Worm (Caenorhabditis elegans) whole organism, L4 larva: ENCODE results near the gene mrps-10.
A peak's percentile ranks its signal among the peaks of the same experiment; 100 is the strongest.

Source experiments
- D1046.2 ChIP-seq: fragments of 200-800 bp; sonication (Bioruptor generic); IDR thresholded peaks from 2 replicates; pipeline ENCODE4 v1.3.6; 2022; ENCODE audit warnings: missing genetic modification characterization, missing compliant biosample characterization
- F26F4.8 ChIP-seq: fragments of 200-800 bp; sonication (Bioruptor generic); conservative IDR thresholded peaks from 2 replicates; pipeline ENCODE4 v1.3.6; 2022; ENCODE audit warnings: missing genetic modification characterization, missing compliant biosample characterization
- T26A8.4 ChIP-seq: fragments of 200-800 bp; sonication (Bioruptor generic); IDR thresholded peaks from 2 replicates; pipeline ENCODE4 v1.3.6; 2022; ENCODE audit warnings: missing genetic modification characterization, missing compliant biosample characterization
- Y5F2A.4 ChIP-seq: fragments of 200-800 bp; sonication (Bioruptor generic); optimal IDR thresholded peaks from 2 replicates; lab custom pipeline; 2018; ENCODE audit warnings: mild to moderate bottlenecking, missing genetic modification characterization, missing compliant biosample characterization
- ZK337.2 ChIP-seq: fragments of 200-800 bp; sonication (Bioruptor generic); IDR thresholded peaks from 2 replicates; pipeline ENCODE4 v1.3.6; 2022; ENCODE audit warnings: missing genetic modification reagents, missing genetic modification characterization, missing compliant biosample characterization
- ama-1 ChIP-seq: fragments of 150-350 bp; optimal IDR thresholded peaks from 2 replicates; lab custom pipeline; 2014; ENCODE audit warnings: inconsistent platforms, mixed read lengths
- ceh-28 ChIP-seq: fragments of 150-350 bp; optimal IDR thresholded peaks from 2 replicates; lab custom pipeline; 2014; ENCODE audit warnings: missing biosample characterization, missing genetic modification reagents, missing genetic modification characterization
- ceh-62 ChIP-seq: sonication (generic microtip); optimal IDR thresholded peaks from 2 replicates; lab custom pipeline; 2017; ENCODE audit warnings: missing biosample characterization, missing genetic modification characterization
- ces-1 ChIP-seq: fragments of 150-350 bp; sonication (generic microtip); optimal IDR thresholded peaks from 4 replicates; lab custom pipeline; 2014; ENCODE audit warnings: missing biosample characterization, missing genetic modification reagents, missing genetic modification characterization
- cey-2 ChIP-seq: sonication (generic microtip); optimal IDR thresholded peaks from 3 replicates; lab custom pipeline; 2017; ENCODE audit warnings: missing genetic modification characterization, mild to moderate bottlenecking, missing compliant biosample characterization, antibody characterized with exemption, borderline replicate concordance; ENCODE audit not compliant: insufficient read depth
- daf-16 ChIP-seq, 3 experiments: sonication (generic microtip); optimal IDR thresholded peaks; 2 replicates each; lab custom pipeline; 2016 to 2017; ENCODE audit warnings: missing genetic modification characterization in 3 of 3, missing genetic modification reagents in 3 of 3, mild to moderate bottlenecking in 2 of 3, missing compliant biosample characterization in 2 of 3, missing biosample characterization in 1 of 3, moderate library complexity in 1 of 3
- daf-8 ChIP-seq: fragments of 200-800 bp; sonication (Bioruptor generic); IDR thresholded peaks from 2 replicates; pipeline ENCODE4 v1.3.6; 2022; ENCODE audit warnings: missing genetic modification characterization, missing compliant biosample characterization
- dmd-6 ChIP-seq: fragments of 200-800 bp; sonication (Bioruptor generic); IDR thresholded peaks from 2 replicates; pipeline ENCODE4 v1.3.6; 2022; ENCODE audit warnings: missing genetic modification reagents, missing genetic modification characterization, missing compliant biosample characterization
- dmd-8 ChIP-seq: fragments of 200-800 bp; sonication (Bioruptor generic); IDR thresholded peaks from 2 replicates; pipeline ENCODE4 v1.3.6; 2022; ENCODE audit warnings: missing genetic modification characterization, missing compliant biosample characterization
- dmd-9 ChIP-seq: fragments of 200-800 bp; sonication (Bioruptor generic); IDR thresholded peaks from 2 replicates; pipeline ENCODE4 v1.3.6; 2022; ENCODE audit warnings: missing genetic modification reagents, missing genetic modification characterization, missing compliant biosample characterization
- dpl-1 ChIP-seq: fragments of 150-350 bp; optimal IDR thresholded peaks from 2 replicates; lab custom pipeline; 2014; ENCODE audit warnings: missing biosample characterization, missing genetic modification reagents, missing genetic modification characterization
- duxl-1 ChIP-seq: sonication (generic microtip); optimal IDR thresholded peaks from 2 replicates; lab custom pipeline; 2016; ENCODE audit warnings: mild to moderate bottlenecking, missing genetic modification characterization, moderate library complexity, missing compliant biosample characterization; ENCODE audit not compliant: poor library complexity
- dve-1 ChIP-seq: sonication (generic microtip); optimal IDR thresholded peaks from 2 replicates; lab custom pipeline; 2017; ENCODE audit warnings: antibody characterized with exemption, mild to moderate bottlenecking, missing genetic modification characterization, missing compliant biosample characterization; ENCODE audit not compliant: insufficient read depth
- fos-1 ChIP-seq: fragments of 150-350 bp; optimal IDR thresholded peaks from 2 replicates; lab custom pipeline; 2014; ENCODE audit warnings: missing biosample characterization, missing genetic modification characterization
- hlh-11 ChIP-seq: fragments of 200-800 bp; sonication (Bioruptor generic); optimal IDR thresholded peaks from 2 replicates; lab custom pipeline; 2018; ENCODE audit warnings: mild to moderate bottlenecking, missing genetic modification characterization, missing compliant biosample characterization
- hlh-30 ChIP-seq: sonication (generic microtip); optimal IDR thresholded peaks from 2 replicates; lab custom pipeline; 2017; ENCODE audit warnings: antibody characterized with exemption, mild to moderate bottlenecking, missing genetic modification characterization, missing compliant biosample characterization; ENCODE audit not compliant: insufficient read depth
- jun-1 ChIP-seq: fragments of 150-350 bp; optimal IDR thresholded peaks from 2 replicates; lab custom pipeline; 2014; ENCODE audit warnings: missing biosample characterization, missing genetic modification reagents, missing genetic modification characterization
- lin-29 ChIP-seq: fragments of 200-800 bp; sonication (Bioruptor generic); IDR thresholded peaks from 2 replicates; pipeline ENCODE4 v1.3.6; 2022; ENCODE audit warnings: missing genetic modification reagents, missing genetic modification characterization, missing compliant biosample characterization
- lsy-2 ChIP-seq, 2 experiments: fragments of 150-350 bp in 1 of 2; sonication (generic microtip) in 1 of 2; optimal IDR thresholded peaks; 2 replicates each; lab custom pipeline; 2014 to 2017; ENCODE audit warnings: missing biosample characterization in 2 of 2, missing genetic modification characterization in 2 of 2
- mdt-29 ChIP-seq: fragments of 200-800 bp; sonication (Bioruptor generic); IDR thresholded peaks from 2 replicates; pipeline ENCODE4 v1.3.6; 2022; ENCODE audit warnings: missing genetic modification reagents, missing genetic modification characterization, missing compliant biosample characterization
- mep-1 ChIP-seq: fragments of 150-350 bp; sonication (generic microtip); optimal IDR thresholded peaks from 3 replicates; lab custom pipeline; 2014; ENCODE audit warnings: missing biosample characterization, missing genetic modification characterization
- mes-2 ChIP-seq: sonication (generic microtip); optimal IDR thresholded peaks from 2 replicates; lab custom pipeline; 2016; ENCODE audit warnings: missing genotype, mild to moderate bottlenecking, missing genetic modification characterization, missing compliant biosample characterization; ENCODE audit not compliant: poor library complexity, severe bottlenecking
- mxl-3 ChIP-seq: fragments of 200-800 bp; sonication (Bioruptor generic); optimal IDR thresholded peaks from 2 replicates; lab custom pipeline; 2018; ENCODE audit warnings: mild to moderate bottlenecking, missing genetic modification characterization, missing compliant biosample characterization
- nhr-10 ChIP-seq: fragments of 150-350 bp; optimal IDR thresholded peaks from 2 replicates; lab custom pipeline; 2014; ENCODE audit warnings: missing biosample characterization, missing genetic modification characterization
- nhr-25 ChIP-seq: sonication (generic microtip); optimal IDR thresholded peaks from 2 replicates; lab custom pipeline; 2017; ENCODE audit warnings: missing genetic modification characterization, mild to moderate bottlenecking, missing compliant biosample characterization, antibody characterized with exemption, moderate library complexity, borderline replicate concordance; ENCODE audit not compliant: insufficient read depth
- nhr-6 ChIP-seq: fragments of 150-350 bp; optimal IDR thresholded peaks from 2 replicates; lab custom pipeline; 2014; ENCODE audit warnings: missing biosample characterization, missing genetic modification characterization
- pha-4 ChIP-seq, 2 experiments: fragments of 150-350 bp in 1 of 2; fragments of 200-800 bp in 1 of 2; sonication (Bioruptor generic) in 1 of 2; IDR thresholded peaks in 1 of 2; optimal IDR thresholded peaks in 1 of 2; 2 replicates each; pipeline versions ENCODE4 v1.3.6 to Lab custom; 2014 to 2022; ENCODE audit warnings: missing genetic modification characterization in 2 of 2, missing genetic modification reagents in 2 of 2, missing biosample characterization in 1 of 2, missing compliant biosample characterization in 1 of 2
- pqm-1 ChIP-seq: sonication (generic microtip); optimal IDR thresholded peaks from 2 replicates; lab custom pipeline; 2017; ENCODE audit warnings: missing biosample characterization, missing genetic modification characterization
- rbr-2 ChIP-seq: sonication (generic microtip); optimal IDR thresholded peaks from 2 replicates; lab custom pipeline; 2016; ENCODE audit warnings: missing genotype, missing genetic modification characterization, missing compliant biosample characterization
- set-16 ChIP-seq: fragments of 200-800 bp; sonication (Bioruptor generic); IDR thresholded peaks from 2 replicates; pipeline ENCODE4 v1.3.6; 2022; ENCODE audit warnings: missing genetic modification reagents, missing genetic modification characterization, missing compliant biosample characterization
- skn-1 ChIP-seq: fragments of 150-350 bp; optimal IDR thresholded peaks from 2 replicates; lab custom pipeline; 2014; ENCODE audit warnings: missing biosample characterization, missing genetic modification characterization
- snpc-4 ChIP-seq: fragments of 150-350 bp; optimal IDR thresholded peaks from 2 replicates; lab custom pipeline; 2014; ENCODE audit warnings: missing biosample characterization, missing genetic modification characterization
- unc-39 ChIP-seq: sonication (generic microtip); optimal IDR thresholded peaks from 2 replicates; lab custom pipeline; 2017; ENCODE audit warnings: missing biosample characterization, missing genetic modification characterization
- unc-62 ChIP-seq, 3 experiments: fragments of 150-350 bp in 1 of 3; sonication (generic microtip); optimal IDR thresholded peaks in 2 of 3; peaks in 1 of 3; 1 replicate in 1 of 3; 2 replicates in 2 of 3; lab custom pipeline; 2014 to 2017; ENCODE audit warnings: missing biosample characterization in 3 of 3, missing genetic modification characterization in 3 of 3, missing genetic modification reagents in 3 of 3, missing genotype in 1 of 3
- zfp-2 ChIP-seq: sonication (generic microtip); optimal IDR thresholded peaks from 2 replicates; lab custom pipeline; 2016; ENCODE audit warnings: mild to moderate bottlenecking, missing genetic modification characterization, missing compliant biosample characterization
- zip-2 ChIP-seq: fragments of 150-350 bp; optimal IDR thresholded peaks from 2 replicates; lab custom pipeline; 2014; ENCODE audit warnings: missing biosample characterization, missing genetic modification characterization
- ztf-11 ChIP-seq: fragments of 150-350 bp; optimal IDR thresholded peaks from 2 replicates; lab custom pipeline; 2014; ENCODE audit warnings: missing biosample characterization, missing genetic modification characterization
- ztf-7 ChIP-seq: fragments of 150-350 bp; optimal IDR thresholded peaks from 2 replicates; lab custom pipeline; 2014; ENCODE audit warnings: missing biosample characterization, missing genetic modification characterization

The mrps-10 gene

ce11 chrIII:12917852-12918251, 8.5 kb upstream of the mrps-10 start (continued):
- no peak for TF ChIP-seq snpc-4 (tag; lab: Kevin White, UChicago)
- peak; percentile 30 for TF ChIP-seq pqm-1 (tag; lab: Kevin White, UChicago)
- TF ChIP-seq hlh-30 (tag; lab: Kevin White, UChicago) = no peak
- no peak for TF ChIP-seq fos-1 (tag; lab: Kevin White, UChicago)
- no peak for TF ChIP-seq dmd-8 (GFP tag; lab: Robert Waterston, UW)
- no peak for TF ChIP-seq ceh-28 (tag; lab: Kevin White, UChicago)
- no peak for TF ChIP-seq daf-16 (GFP tag; optimal IDR thresholded peaks at IDR 0.05; lab: Kevin White, UChicago)
- peak; percentile 62 for TF ChIP-seq daf-16 (tag; optimal IDR thresholded peaks at IDR 0.05; lab: Kevin White, UChicago)

ce11 chrIII:12918575-12918974, 7.8 kb upstream of the mrps-10 start, which contains the start of gene Y37D8A.16:
Gene Y37D8A.16 (minus strand): TSS chrIII:12918675.
- no peak for TF ChIP-seq unc-62 (GFP tag; optimal IDR thresholded peaks at IDR 0.05 in 1 of 2; lab: Kevin White, UChicago)
- no peak for TF ChIP-seq unc-62 (tag; optimal IDR thresholded peaks at IDR 0.05; lab: Kevin White, UChicago)
- TF ChIP-seq D1046.2 (GFP tag; lab: Robert Waterston, UW) = no peak
- no peak for TF ChIP-seq lin-29
- no peak for TF ChIP-seq ZK337.2 (GFP tag; lab: Robert Waterston, UW)
- no peak for TF ChIP-seq set-16 (GFP tag; lab: Robert Waterston, UW)
- TF ChIP-seq nhr-25 (tag; lab: Kevin White, UChicago) = no peak
- TF ChIP-seq unc-39 (tag; lab: Kevin White, UChicago) = no peak
- TF ChIP-seq ztf-11 (tag; lab: Kevin White, UChicago) = no peak
- no peak for TF ChIP-seq rbr-2 (tag; lab: Kevin White, UChicago)
- no peak for TF ChIP-seq pha-4 (GFP tag; IDR thresholded peaks at IDR 0.05; lab: Robert Waterston, UW)
- no peak for TF ChIP-seq pha-4 (tag; optimal IDR thresholded peaks at IDR 0.05; lab: Kevin White, UChicago)
- no peak for TF ChIP-seq jun-1 (tag; lab: Kevin White, UChicago)
- TF ChIP-seq mep-1 (tag; lab: Kevin White, UChicago) = no peak
- no peak for TF ChIP-seq nhr-6 (tag; lab: Kevin White, UChicago)
- no peak for TF ChIP-seq ces-1
- TF ChIP-seq dve-1 (tag; lab: Kevin White, UChicago) = no peak

- peak in 1 of 2 experiments; percentile 43 for TF ChIP-seq lsy-2 (tag; optimal IDR thresholded peaks at IDR 0.05; lab: Kevin White, UChicago)
- TF ChIP-seq dmd-6 (GFP tag; lab: Robert Waterston, UW) = peak; percentile 30; the same call in 1 of the 2 replicates
- no peak for TF ChIP-seq zip-2
- no peak for TF ChIP-seq daf-16 (GFP tag; optimal IDR thresholded peaks at IDR 0.05; lab: Kevin White, UChicago)
- TF ChIP-seq daf-16 (tag; optimal IDR thresholded peaks at IDR 0.05; lab: Kevin White, UChicago) = peak; percentile 82
- peak; percentile 68 for TF ChIP-seq hlh-11 (tag; lab: Kevin White, UChicago)
- peak; percentile 56 for TF ChIP-seq mep-1 (tag; lab: Kevin White, UChicago)
- peak; percentile 6 for TF ChIP-seq dpl-1
- TF ChIP-seq pha-4 (GFP tag; IDR thresholded peaks at IDR 0.05; lab: Robert Waterston, UW) = no peak
- peak; percentile 75 for TF ChIP-seq pha-4 (tag; optimal IDR thresholded peaks at IDR 0.05; lab: Kevin White, UChicago)
- peak; percentile 53; the same call in 1 of the 2 replicates for TF ChIP-seq T26A8.4 (GFP tag; lab: Robert Waterston, UW)
- no peak for TF ChIP-seq F26F4.8
- TF ChIP-seq ztf-11 (tag; lab: Kevin White, UChicago) = no peak
- no peak for TF ChIP-seq nhr-10 (tag; lab: Kevin White, UChicago)
- peak; percentile 86 for TF ChIP-seq nhr-6 (tag; lab: Kevin White, UChicago)
- TF ChIP-seq ama-1 (lab: Kevin White, UChicago) = peak; percentile 6
- peak; percentile 60 for TF ChIP-seq mes-2 (tag; lab: Kevin White, UChicago)
- TF ChIP-seq cey-2 (tag; lab: Kevin White, UChicago) = no peak
- no peak for TF ChIP-seq fos-1 (tag; lab: Kevin White, UChicago)
- TF ChIP-seq duxl-1 = peak; percentile 20
- TF ChIP-seq hlh-30 (tag; lab: Kevin White, UChicago) = peak; percentile 52
- no peak for TF ChIP-seq skn-1 (tag; lab: Kevin White, UChicago)
- no peak for TF ChIP-seq dmd-9
- TF ChIP-seq mxl-3 (GFP tag; lab: Kevin White, UChicago) = no peak
- no peak for TF ChIP-seq pqm-1 (tag; lab: Kevin White, UChicago)
- TF ChIP-seq zfp-2 (tag; lab: Kevin White, UChicago) = no peak
- no peak for TF ChIP-seq Y5F2A.4 (GFP tag; lab: Kevin White, UChicago)
- peak; percentile 61 for TF ChIP-seq ztf-7 (tag; lab: Kevin White, UChicago)
- TF ChIP-seq jun-1 (tag; lab: Kevin White, UChicago) = peak; percentile 23
- TF ChIP-seq ceh-62 (tag; lab: Kevin White, UChicago) = no peak
- TF ChIP-seq mdt-29 = no peak
- TF ChIP-seq daf-8 (GFP tag; lab: Robert Waterston, UW) = no peak
These were observed 6.5 kb upstream of the mrps-10 start for ce11 chrIII:12919882-12920281.
